Worm (Caenorhabditis elegans): ENCODE measurements around the gene K08F9.4.

Gene K08F9.4

ce11 chrV:15143798-15144197 is at the start of gene K08F9.4:
TSS of gene K08F9.4 (plus strand) at chrV:15144019.
- TF ChIP-seq F39B2.1 (GFP tag; IDR thresholded peaks at IDR 0.05) (no peak), snpc-1.3 (tag; optimal IDR thresholded peaks at IDR 0.05; ENCODE audit: insufficient read depth) (no peak), Y53F4B.3 (GFP tag; IDR thresholded peaks at IDR 0.05) (no peak), cebp-2 (GFP tag; IDR thresholded peaks at IDR 0.05) (no peak), ceh-100 (GFP tag; IDR thresholded peaks at IDR 0.05) (peak; percentile 88), attf-5 (GFP tag; optimal IDR thresholded peaks at IDR 0.05) (peak; percentile 1), B0261.1 (tag; optimal IDR thresholded peaks at IDR 0.05) (no peak), hmg-1.2 (GFP tag; IDR thresholded peaks at IDR 0.05) (peak; percentile 92), snpc-4 (GFP tag; optimal IDR thresholded peaks at IDR 0.05) (no peak), snpc-4 (tag; optimal IDR thresholded peaks at IDR 0.05) (peak in 1 of 4 experiments; percentile 7), mcd-1 (GFP tag; IDR thresholded peaks at IDR 0.05) (peak; percentile 86), nhr-120 (GFP tag; IDR thresholded peaks at IDR 0.05) (no peak), C17E4.6 (GFP tag; IDR thresholded peaks at IDR 0.05) (no peak), lsl-1 (GFP tag; optimal IDR thresholded peaks at IDR 0.05) (no peak), ekl-4 (GFP tag; IDR thresholded peaks at IDR 0.05) (no peak), lin-54 (GFP tag; optimal IDR thresholded peaks at IDR 0.05) (peak; percentile 8), C06A6.2 (GFP tag; conservative IDR thresholded peaks at IDR 0.05) (no peak), lin-26 (GFP tag; IDR thresholded peaks at IDR 0.05) (no peak)

- TF ChIP-seq rpc-1 (optimal IDR thresholded peaks at IDR 0.05) = no peak
- TF ChIP-seq rpc-1 (tag; optimal IDR thresholded peaks at IDR 0.05) = no peak
- TF ChIP-seq nhr-179 (tag; optimal IDR thresholded peaks at IDR 0.05) = no peak
- no peak for TF ChIP-seq athp-1 (tag; optimal IDR thresholded peaks at IDR 0.05)
- TF ChIP-seq rec-8 (tag; optimal IDR thresholded peaks at IDR 0.05) = no peak
- no peak for TF ChIP-seq lin-40 (tag; optimal IDR thresholded peaks at IDR 0.05)
- TF ChIP-seq dpff-1 (tag; optimal IDR thresholded peaks at IDR 0.05) = no peak
- TF ChIP-seq Y67H2A.10 (GFP tag; conservative IDR thresholded peaks at IDR 0.05) = no peak
- no peak for TF ChIP-seq F22D6.2 (tag; optimal IDR thresholded peaks at IDR 0.05)
- TF ChIP-seq cebp-2 (GFP tag; IDR thresholded peaks at IDR 0.05) = no peak
- TF ChIP-seq F55B11.4 (tag; optimal IDR thresholded peaks at IDR 0.05; ENCODE audit: borderline replicate concordance, insufficient read depth) = no peak
- TF ChIP-seq attf-3 (GFP tag; conservative IDR thresholded peaks at IDR 0.05) = no peak
- no peak for TF ChIP-seq F23B12.7 (tag; optimal IDR thresholded peaks at IDR 0.05; ENCODE audit: insufficient read depth)
- TF ChIP-seq efl-1 (GFP tag; optimal IDR thresholded peaks at IDR 0.05) = no peak
- no peak for TF ChIP-seq egl-44 (GFP tag; IDR thresholded peaks at IDR 0.05)
- no peak for TF ChIP-seq ama-1 (optimal IDR thresholded peaks at IDR 0.05)
- no peak for TF ChIP-seq ama-1 (GFP tag; optimal IDR thresholded peaks at IDR 0.05)
- TF ChIP-seq C06A6.2 (GFP tag; conservative IDR thresholded peaks at IDR 0.05) = no peak
- no peak for TF ChIP-seq attf-6 (GFP tag; IDR thresholded peaks at IDR 0.05)
Measured at ce11 chrV:15094749-15095148, 49.1 kb upstream of the K08F9.4 start, which contains the start of gene srx-78. TSS of gene srx-78 (plus strand) at chrV:15095049.

DNA sequence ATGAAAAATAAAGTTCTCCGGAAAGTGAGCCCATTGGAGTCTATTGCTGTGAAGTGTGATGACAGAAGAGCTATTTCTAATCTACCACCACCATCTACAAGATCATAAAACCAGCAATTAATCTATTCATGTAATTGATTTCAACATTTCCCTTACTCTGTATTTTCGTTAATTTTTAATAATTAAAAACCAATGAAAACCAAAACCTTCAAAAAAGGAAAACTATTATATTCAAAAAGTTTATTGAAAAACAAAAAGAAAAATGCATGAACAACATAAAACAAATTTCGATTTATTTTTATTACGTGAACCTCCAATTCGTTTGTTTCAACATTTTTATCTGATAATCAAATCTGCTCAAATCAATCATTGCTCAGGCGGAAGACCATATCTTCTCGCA is 44.4 kb upstream of the K08F9.4 start, which contains the start of gene C01G10.1:
Gene C01G10.1 (plus strand): TSS at position 301 of the 400 bp plus-strand sequence.
- no peak for TF ChIP-seq aptf-3 (GFP tag; IDR thresholded peaks at IDR 0.05)

Data from whole organism, young adult.